Worm (Caenorhabditis elegans): ENCODE measurements around the gene cest-5.1.

Gene cest-5.1

ce11 chrIV:6588080-6588613 is 43.4 kb downstream of the cest-5.1 start:
- TF ChIP-seq pqm-1 (tag; optimal IDR thresholded peaks at IDR 0.05) (no peak), nhr-232 (tag; optimal IDR thresholded peaks at IDR 0.05) (no peak), hlh-8 (tag; optimal IDR thresholded peaks at IDR 0.05) (no peak), unc-55 (GFP tag; optimal IDR thresholded peaks at IDR 0.05) (no peak), syd-9 (tag; optimal IDR thresholded peaks at IDR 0.05) (no peak), ahr-1 (tag; optimal IDR thresholded peaks at IDR 0.05) (no peak), sox-4 (tag; optimal IDR thresholded peaks at IDR 0.05) (no peak), fkh-6 (tag; optimal IDR thresholded peaks at IDR 0.05) (no peak), sdc-2 (tag; optimal IDR thresholded peaks at IDR 0.05) (no peak), madf-2 (tag; optimal IDR thresholded peaks at IDR 0.05) (no peak), pax-1 (tag; optimal IDR thresholded peaks at IDR 0.05) (no peak), unc-3 (GFP tag; conservative IDR thresholded peaks at IDR 0.05) (no peak), unc-3 (tag; optimal IDR thresholded peaks at IDR 0.05) (no peak), lim-6 (tag; optimal IDR thresholded peaks at IDR 0.05) (no peak), dmd-4 (tag; optimal IDR thresholded peaks at IDR 0.05; ENCODE audit: borderline replicate concordance) (no peak), ama-1 (optimal IDR thresholded peaks at IDR 0.05) (no peak), pat-9 (tag; optimal IDR thresholded peaks at IDR 0.05) (no peak), hlh-13 (GFP tag; optimal IDR thresholded peaks at IDR 0.05) (no peak), dve-1 (tag; optimal IDR thresholded peaks at IDR 0.05) (no peak), fax-1 (tag; optimal IDR thresholded peaks at IDR 0.05) (no peak), mec-3 (tag; optimal IDR thresholded peaks at IDR 0.05; ENCODE audit: borderline replicate concordance) (no peak)

ce11 chrIV:6585397-6585921 is 46.1 kb downstream of the cest-5.1 start, which contains the start of the genes F38A5.2 and dnj-11:
F38A5.2 (minus strand) TSS chrIV:6585400.
dnj-11 (plus strand) TSS chrIV:6585871.
- TF ChIP-seq hlh-13 (GFP tag; optimal IDR thresholded peaks at IDR 0.05) (no peak), madf-2 (tag; optimal IDR thresholded peaks at IDR 0.05) (no peak), ets-4 (tag; optimal IDR thresholded peaks at IDR 0.05) (no peak), ceh-45 (GFP tag; IDR thresholded peaks at IDR 0.05) (no peak), sdc-2 (tag; optimal IDR thresholded peaks at IDR 0.05) (no peak), F13H6.1 (tag; optimal IDR thresholded peaks at IDR 0.05) (no peak), pha-4 (tag; optimal IDR thresholded peaks at IDR 0.05) (no peak), K02D7.2 (tag; optimal IDR thresholded peaks at IDR 0.05) (no peak), ceh-48 (tag; optimal IDR thresholded peaks at IDR 0.05) (no peak), fkh-10 (GFP tag; optimal IDR thresholded peaks at IDR 0.05) (no peak), tbx-2 (tag; optimal IDR thresholded peaks at IDR 0.05) (peak; percentile 33), hlh-30 (tag; optimal IDR thresholded peaks at IDR 0.05; ENCODE audit: insufficient read depth) (peak; percentile 14), npax-4 (tag; optimal IDR thresholded peaks at IDR 0.05) (no peak), dve-1 (tag; optimal IDR thresholded peaks at IDR 0.05) (peak; percentile 42), zip-5 (tag; optimal IDR thresholded peaks at IDR 0.05) (no peak), fax-1 (tag; optimal IDR thresholded peaks at IDR 0.05) (no peak), ceh-14 (tag; optimal IDR thresholded peaks at IDR 0.05) (no peak), unc-55 (GFP tag; optimal IDR thresholded peaks at IDR 0.05) (peak; percentile 27), mec-3 (tag; optimal IDR thresholded peaks at IDR 0.05; ENCODE audit: borderline replicate concordance) (no peak), hlh-15 (tag; optimal IDR thresholded peaks at IDR 0.05) (no peak), ttx-3 (tag; optimal IDR thresholded peaks at IDR 0.05) (no peak), ceh-18 (tag; optimal IDR thresholded peaks at IDR 0.05) (peak; percentile 39), eyg-1 (tag; optimal IDR thresholded peaks at IDR 0.05) (no peak), odd-2 (tag; optimal IDR thresholded peaks at IDR 0.05) (no peak), nhr-232 (tag; optimal IDR thresholded peaks at IDR 0.05) (no peak), syd-9 (tag; optimal IDR thresholded peaks at IDR 0.05) (no peak), gmeb-2 (tag; optimal IDR thresholded peaks at IDR 0.05) (no peak), elt-2 (tag; optimal IDR thresholded peaks at IDR 0.05) (no peak), nfya-1 (tag; optimal IDR thresholded peaks at IDR 0.05) (peak; percentile 48), pqm-1 (tag; optimal IDR thresholded peaks at IDR 0.05) (no peak), unc-3 (GFP tag; conservative IDR thresholded peaks at IDR 0.05) (no peak), unc-3 (tag; optimal IDR thresholded peaks at IDR 0.05) (no peak), K09A11.1 (tag; optimal IDR thresholded peaks at IDR 0.05; ENCODE audit: insufficient read depth) (no peak), ceh-19 (GFP tag; optimal IDR thresholded peaks at IDR 0.05) (no peak), ahr-1 (tag; optimal IDR thresholded peaks at IDR 0.05) (no peak), C38D4.7 (GFP tag; optimal IDR thresholded peaks at IDR 0.05) (no peak), ref-2 (tag; optimal IDR thresholded peaks at IDR 0.05) (no peak), ceh-6 (GFP tag; optimal IDR thresholded peaks at IDR 0.05) (no peak), rnt-1 (tag; optimal IDR thresholded peaks at IDR 0.05) (peak; percentile 55), ceh-2 (tag; optimal IDR thresholded peaks at IDR 0.05) (no peak), dmd-4 (tag; optimal IDR thresholded peaks at IDR 0.05; ENCODE audit: borderline replicate concordance) (no peak), pros-1 (tag; optimal IDR thresholded peaks at IDR 0.05) (no peak), sox-4 (tag; optimal IDR thresholded peaks at IDR 0.05) (no peak)
